Worm (Caenorhabditis elegans): ENCODE results near the gene srg-24.

DNA sequence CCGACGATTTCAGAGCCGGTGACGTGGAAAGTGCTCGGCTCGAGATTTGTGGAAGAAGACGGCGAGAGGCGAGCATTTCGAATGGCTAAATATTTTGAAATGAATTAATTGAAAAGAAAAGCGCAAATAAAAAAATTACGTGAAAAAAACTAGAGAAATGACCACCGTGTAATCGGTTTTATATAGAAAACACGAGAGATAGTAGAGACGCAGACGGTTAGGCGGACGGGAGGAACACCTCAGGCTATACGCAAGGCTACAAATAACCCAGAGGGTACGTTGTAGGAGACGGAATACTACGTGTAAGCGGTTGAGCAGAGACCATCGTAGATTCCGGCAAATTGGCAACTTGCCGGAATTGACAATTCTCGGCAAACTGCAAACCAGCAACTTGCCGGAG is 10.7 kb upstream of the srg-24 start, which contains the start of gene Y25C1A.13:
- no peak for TF ChIP-seq ekl-4 (GFP tag; IDR thresholded peaks at IDR 0.05)
- no peak for TF ChIP-seq C06A6.2 (GFP tag; conservative IDR thresholded peaks at IDR 0.05)
- TF ChIP-seq F39B2.1 (GFP tag; IDR thresholded peaks at IDR 0.05) = no peak
- no peak for TF ChIP-seq rcor-1 (GFP tag; IDR thresholded peaks at IDR 0.05)
- no peak for TF ChIP-seq C17E4.6 (GFP tag; IDR thresholded peaks at IDR 0.05)
- no peak for TF ChIP-seq zfh-2 (GFP tag; conservative IDR thresholded peaks at IDR 0.05)
- no peak for TF ChIP-seq atf-7 (tag; optimal IDR thresholded peaks at IDR 0.05)
- TF ChIP-seq efl-1 (GFP tag; optimal IDR thresholded peaks at IDR 0.05) = no peak
- no peak for TF ChIP-seq pbrm-1 (GFP tag; IDR thresholded peaks at IDR 0.05)

All from whole organism, young adult.